Worm (Caenorhabditis elegans): ENCODE measurements around the gene lips-9.

- no peak for TF ChIP-seq ztf-11 (tag; optimal IDR thresholded peaks at IDR 0.05)
- no peak for TF ChIP-seq ama-1 (optimal IDR thresholded peaks at IDR 0.05)
- TF ChIP-seq jun-1 (tag; optimal IDR thresholded peaks at IDR 0.05) = no peak
- TF ChIP-seq pha-4 (GFP tag; IDR thresholded peaks at IDR 0.05) = no peak
- TF ChIP-seq pha-4 (tag; optimal IDR thresholded peaks at IDR 0.05) = no peak
- no peak for TF ChIP-seq zfp-3 (GFP tag; conservative IDR thresholded peaks at IDR 0.05)
- TF ChIP-seq pqm-1 (tag; optimal IDR thresholded peaks at IDR 0.05) = no peak
- no peak for TF ChIP-seq R02D3.7 (tag; optimal IDR thresholded peaks at IDR 0.05)
Measured at ce11 chrII:12984709-12985108, 49.5 kb upstream of the lips-9 start.
